Fruit fly (Drosophila melanogaster): Measurements from ENCODE around the gene cal1.

DNA sequence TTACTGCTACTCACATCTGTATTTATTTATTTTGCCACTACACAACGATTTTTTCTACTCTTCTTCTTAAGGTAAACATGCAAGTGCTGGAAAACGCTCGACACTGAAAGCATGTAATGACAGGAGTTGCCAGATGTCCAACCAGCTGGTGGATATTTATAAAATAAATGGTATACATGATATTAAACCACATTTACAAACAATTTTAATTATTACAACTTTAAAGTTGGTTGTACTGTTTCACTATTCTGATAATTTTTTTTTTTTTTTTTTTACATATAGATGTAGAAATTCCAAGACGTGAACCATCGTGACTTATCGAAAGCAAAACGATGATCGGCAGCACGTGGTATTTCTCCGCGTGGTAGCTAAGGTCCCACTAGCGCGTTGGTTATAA, 8.2 kb upstream of the cal1 start, which contains the start of the genes Keap1 and kuk:
- TF ChIP-seq bab1 (GFP tag; optimal IDR thresholded peaks at IDR 0.05) = peak; percentile 23
- TF ChIP-seq tj (GFP tag; optimal IDR thresholded peaks at IDR 0.05) = no peak
- no peak for TF ChIP-seq cnc (optimal IDR thresholded peaks at IDR 0.05)
- peak; percentile 97 for TF ChIP-seq Mnt (GFP tag; optimal IDR thresholded peaks at IDR 0.05)
- peak; percentile 3 for TF ChIP-seq Clk (GFP tag; optimal IDR thresholded peaks at IDR 0.05)
- TF ChIP-seq CG1620 (GFP tag; optimal IDR thresholded peaks at IDR 0.05) = peak; percentile 88
- peak; percentile 21 for TF ChIP-seq CG33017 (tag; optimal IDR thresholded peaks at IDR 0.05)
- TF ChIP-seq toe (GFP tag; optimal IDR thresholded peaks at IDR 0.05) = peak; percentile 79

Measured in whole organism, adult.